Worm (Caenorhabditis elegans): ENCODE results near the gene F40G12.4.
"Not testable (repeated sequence)": the region's sequence is repeated elsewhere in the genome, so short reads cannot be mapped to it uniquely, and the experiment has no call there.

The F40G12.4 gene

ce11 chrV:14279777-14280176 is 11.3 kb upstream of the F40G12.4 start, which contains the start of gene srt-33:
Gene srt-33, minus strand, starts transcription at chrV:14279877.
- TF ChIP-seq snpc-4 (tag; optimal IDR thresholded peaks at IDR 0.05) (no peak), nhr-28 (tag; optimal IDR thresholded peaks at IDR 0.05) (no peak), elt-2 (tag; optimal IDR thresholded peaks at IDR 0.05) (no peak), unc-130 (tag; optimal IDR thresholded peaks at IDR 0.05) (no peak), blmp-1 (tag; optimal IDR thresholded peaks at IDR 0.05) (no peak)

ce11 chrV:14277456-14277855 is 8.9 kb upstream of the F40G12.4 start:
- peak; percentile 40 for TF ChIP-seq snpc-4 (tag; optimal IDR thresholded peaks at IDR 0.05)

ce11 chrV:14274268-14274667 is 5.8 kb upstream of the F40G12.4 start, which contains the start of gene F40G12.7:
Gene F40G12.7, plus strand, starts transcription at chrV:14274568.
- not testable (repeated sequence) for TF ChIP-seq mab-9 (GFP tag; IDR thresholded peaks at IDR 0.05); C34B4.2 (tag; optimal IDR thresholded peaks at IDR 0.05); C04F5.9 (tag; optimal IDR thresholded peaks at IDR 0.05)

ce11 chrV:14273019-14273418 is 4.5 kb upstream of the F40G12.4 start, which contains the start of gene F40G12.6:
Gene F40G12.6, minus strand, starts transcription at chrV:14273119.
- TF ChIP-seq egl-27 (tag; optimal IDR thresholded peaks at IDR 0.05) = no peak
- no peak for TF ChIP-seq lin-35 (GFP tag; optimal IDR thresholded peaks at IDR 0.05)
- TF ChIP-seq nhr-237 (tag; optimal IDR thresholded peaks at IDR 0.05) = no peak
- TF ChIP-seq nhr-12 (tag; optimal IDR thresholded peaks at IDR 0.05) = no peak
- no peak for TF ChIP-seq tlp-1 (tag; optimal IDR thresholded peaks at IDR 0.05)
- TF ChIP-seq fos-1 (tag; optimal IDR thresholded peaks at IDR 0.05) = no peak
- no peak for TF ChIP-seq fkh-8 (tag; optimal IDR thresholded peaks at IDR 0.05)
- no peak for TF ChIP-seq zag-1 (tag; optimal IDR thresholded peaks at IDR 0.05)
- TF ChIP-seq ets-5 (GFP tag; IDR thresholded peaks at IDR 0.05) = no peak
- TF ChIP-seq unc-130 (tag; optimal IDR thresholded peaks at IDR 0.05) = no peak
- no peak for TF ChIP-seq unc-86 (tag; optimal IDR thresholded peaks at IDR 0.05)
- TF ChIP-seq tbx-2 (tag; optimal IDR thresholded peaks at IDR 0.05) = no peak
- no peak for TF ChIP-seq aly-2 (tag; optimal IDR thresholded peaks at IDR 0.05)
- no peak for TF ChIP-seq fkh-10 (GFP tag; optimal IDR thresholded peaks at IDR 0.05)

- TF ChIP-seq alr-1 (tag; optimal IDR thresholded peaks at IDR 0.05; ENCODE audit: borderline replicate concordance) = no peak
- TF ChIP-seq snpc-4 (tag; optimal IDR thresholded peaks at IDR 0.05) = no peak
- no peak for TF ChIP-seq elt-3 (tag; optimal IDR thresholded peaks at IDR 0.05)
- no peak for TF ChIP-seq tbx-2 (tag; optimal IDR thresholded peaks at IDR 0.05)
- no peak for TF ChIP-seq lin-39 (tag; optimal IDR thresholded peaks at IDR 0.05)
- TF ChIP-seq sptf-1 (tag; optimal IDR thresholded peaks at IDR 0.05) = no peak
- no peak for TF ChIP-seq ztf-4 (tag; optimal IDR thresholded peaks at IDR 0.05)
- no peak for TF ChIP-seq isw-1 (GFP tag; IDR thresholded peaks at IDR 0.05)
- no peak for TF ChIP-seq ceh-82 (tag; optimal IDR thresholded peaks at IDR 0.05)
- no peak for TF ChIP-seq nhr-71 (tag; optimal IDR thresholded peaks at IDR 0.05)
- no peak for TF ChIP-seq lin-14 (GFP tag; optimal IDR thresholded peaks at IDR 0.05)
- no peak for TF ChIP-seq pax-3 (tag; optimal IDR thresholded peaks at IDR 0.05)
- no peak for TF ChIP-seq nhr-77 (tag; optimal IDR thresholded peaks at IDR 0.05)
- TF ChIP-seq jun-1 (tag; optimal IDR thresholded peaks at IDR 0.05) = no peak
- TF ChIP-seq fkh-10 (GFP tag; optimal IDR thresholded peaks at IDR 0.05) = no peak
- TF ChIP-seq nhr-85 (tag) = no peak
- no peak for TF ChIP-seq pqm-1 (tag; optimal IDR thresholded peaks at IDR 0.05)
Measured at ce11 chrV:14270729-14271128, 2.2 kb upstream of the F40G12.4 start, which contains the start of gene F40G12.5. Gene F40G12.5, minus strand, starts transcription at chrV:14270829.
